Worm (Caenorhabditis elegans) whole organism, L4/young adult: Measurements from ENCODE around the gene clec-212.

Experiments
- W03F9.2 ChIP-seq: fragments of 150-350 bp; optimal IDR thresholded peaks from 2 replicates; lab custom pipeline; 2014; ENCODE audit warnings: missing biosample characterization, missing genetic modification characterization
- dao-5 ChIP-seq: sonication (generic microtip); optimal IDR thresholded peaks from 2 replicates; lab custom pipeline; 2016; ENCODE audit warnings: missing genotype, missing genetic modification characterization, moderate library complexity, missing compliant biosample characterization
- him-1 ChIP-seq: sonication (generic microtip); optimal IDR thresholded peaks from 2 replicates; lab custom pipeline; 2016; ENCODE audit warnings: missing genotype, missing genetic modification reagents, missing genetic modification characterization, missing compliant biosample characterization

clec-212 gene

ce11 chrV:7562947-7563346 lies 7.2 kb downstream of the clec-212 start, which contains the start of gene F19F10.1:
Gene F19F10.1, plus strand, starts transcription at chrV:7563247.
- TF ChIP-seq him-1 (no peak), dao-5 (tag; lab: Kevin White, UChicago) (no peak), W03F9.2 (no peak)

- TF ChIP-seq W03F9.2 (no peak), dao-5 (tag; lab: Kevin White, UChicago) (no peak), him-1 (no peak)
Observed at ce11 chrV:7558693-7559092, 11.5 kb downstream of the clec-212 start, which contains the start of gene ets-7. Gene ets-7, minus strand, starts transcription at chrV:7558793.

- TF ChIP-seq him-1, result no peak
- no peak for TF ChIP-seq W03F9.2
- no peak for TF ChIP-seq dao-5 (tag; lab: Kevin White, UChicago)
Observed at ce11 chrV:7555875-7556274, 14.3 kb downstream of the clec-212 start.

ce11 chrV:7553873-7554362 lies 16.3 kb downstream of the clec-212 start, which contains the start of gene ttr-10:
Gene ttr-10, minus strand, starts transcription at chrV:7553923.
- TF ChIP-seq dao-5 (tag; lab: Kevin White, UChicago), result no peak
- no peak for TF ChIP-seq him-1
- no peak for TF ChIP-seq W03F9.2

- TF ChIP-seq him-1, result no peak
- no peak for TF ChIP-seq dao-5 (tag; lab: Kevin White, UChicago)
- no peak for TF ChIP-seq W03F9.2
Observed at ce11 chrV:7551821-7552220, 18.4 kb downstream of the clec-212 start, which contains the start of gene F19F10.3. Gene F19F10.3, plus strand, starts transcription at chrV:7552121.

ce11 chrV:7548017-7548416 lies 22.2 kb downstream of the clec-212 start:
- no peak for TF ChIP-seq W03F9.2
- no peak for TF ChIP-seq dao-5 (tag; lab: Kevin White, UChicago)

ce11 chrV:7547479-7547878 lies 22.7 kb downstream of the clec-212 start, which contains the start of gene ftn-1:
Gene ftn-1, minus strand, starts transcription at chrV:7547579.
- TF ChIP-seq him-1 (no peak), W03F9.2 (no peak), dao-5 (tag; lab: Kevin White, UChicago) (no peak)

- TF ChIP-seq W03F9.2 (no peak), him-1 (no peak), dao-5 (tag; lab: Kevin White, UChicago) (no peak)
Observed at ce11 chrV:7545187-7545586, 25.0 kb downstream of the clec-212 start, which contains the start of the genes C54F6.19 and nhx-3. Gene C54F6.19, plus strand, starts transcription at chrV:7545487. Gene nhx-3, minus strand, starts transcription at chrV:7545523.

ce11 chrV:7543728-7544127 lies 26.5 kb downstream of the clec-212 start:
- TF ChIP-seq him-1 (no peak), dao-5 (tag; lab: Kevin White, UChicago) (no peak), W03F9.2 (no peak)

ce11 chrV:7539015-7539414 lies 31.2 kb downstream of the clec-212 start, which contains the start of gene srh-268:
Gene srh-268, plus strand, starts transcription at chrV:7539315.
- TF ChIP-seq W03F9.2 (no peak), him-1 (no peak), dao-5 (tag; lab: Kevin White, UChicago) (no peak)

- TF ChIP-seq him-1 (no peak), W03F9.2 (no peak), dao-5 (tag; lab: Kevin White, UChicago) (no peak)
Observed at ce11 chrV:7538018-7538417, 32.2 kb downstream of the clec-212 start, which contains the start of gene C54F6.12. Gene C54F6.12, minus strand, starts transcription at chrV:7538118.

ce11 chrV:7532947-7533346 lies 37.2 kb downstream of the clec-212 start, which contains the start of gene C54F6.3:
Gene C54F6.3, plus strand, starts transcription at chrV:7533247.
- no peak for TF ChIP-seq him-1
- TF ChIP-seq W03F9.2, result no peak
- TF ChIP-seq dao-5 (tag; lab: Kevin White, UChicago), result no peak

- TF ChIP-seq W03F9.2, result no peak
- TF ChIP-seq him-1, result no peak
- TF ChIP-seq dao-5 (tag; lab: Kevin White, UChicago), result no peak
Observed at ce11 chrV:7529840-7530239, 40.4 kb downstream of the clec-212 start, which contains the start of gene swt-2. Gene swt-2, plus strand, starts transcription at chrV:7530140.

- TF ChIP-seq W03F9.2, result no peak
- TF ChIP-seq dao-5 (tag; lab: Kevin White, UChicago), result no peak
- TF ChIP-seq him-1, result no peak
Observed at ce11 chrV:7528816-7529215, 41.4 kb downstream of the clec-212 start, which contains the start of gene C54F6.5. Gene C54F6.5, plus strand, starts transcription at chrV:7529116.

- TF ChIP-seq W03F9.2, result no peak
- TF ChIP-seq him-1, result no peak
- TF ChIP-seq dao-5 (tag; lab: Kevin White, UChicago), result no peak
Observed at ce11 chrV:7527153-7527552, 43.0 kb downstream of the clec-212 start, which contains the start of gene C54F6.17. Gene C54F6.17, plus strand, starts transcription at chrV:7527453.
